Fruit fly (Drosophila melanogaster): ENCODE measurements around the gene phu.
A peak's percentile ranks its signal among the peaks of the same experiment; 100 is the strongest.

- TF ChIP-seq pad (GFP tag; optimal IDR thresholded peaks at IDR 0.05) (peak; percentile 81), CG7045 (GFP tag; optimal IDR thresholded peaks at IDR 0.05) (peak; percentile 87)
These were observed 35.0 kb upstream of the phu start for dm6 chr3R:9459385-9460285.
